Worm (Caenorhabditis elegans) whole organism, L1 larva: Measurements from ENCODE around the gene ZK809.5.
A peak's percentile ranks its signal among the peaks of the same experiment; 100 is the strongest.

Experiments used
- C34B4.2 ChIP-seq: sonication (generic microtip); optimal IDR thresholded peaks from 2 replicates; lab custom pipeline; 2017; ENCODE audit warnings: mild to moderate bottlenecking, missing genetic modification characterization, missing compliant biosample characterization
- aha-1 ChIP-seq: fragments of 150-350 bp; optimal IDR thresholded peaks from 2 replicates; lab custom pipeline; 2014; ENCODE audit warnings: missing biosample characterization, missing genetic modification characterization
- alr-1 ChIP-seq: fragments of 200-800 bp; sonication (Bioruptor generic); optimal IDR thresholded peaks from 2 replicates; lab custom pipeline; 2018; ENCODE audit warnings: borderline replicate concordance, mild to moderate bottlenecking, missing genetic modification characterization, missing compliant biosample characterization
- blmp-1 ChIP-seq: fragments of 150-350 bp; optimal IDR thresholded peaks from 2 replicates; lab custom pipeline; 2014; ENCODE audit warnings: missing biosample characterization, missing genetic modification characterization
- ceh-63 ChIP-seq: fragments of 200-800 bp; sonication (Bioruptor generic); optimal IDR thresholded peaks from 2 replicates; lab custom pipeline; 2018; ENCODE audit warnings: mild to moderate bottlenecking, missing genetic modification characterization, missing compliant biosample characterization
- ceh-88 ChIP-seq: fragments of 200-800 bp; sonication (Bioruptor generic); IDR thresholded peaks from 2 replicates; pipeline ENCODE4 v1.3.6; 2022; ENCODE audit warnings: missing genetic modification characterization, missing compliant biosample characterization
- ceh-90 ChIP-seq: sonication (generic microtip); optimal IDR thresholded peaks from 2 replicates; lab custom pipeline; 2016; ENCODE audit warnings: missing genetic modification characterization, missing compliant biosample characterization
- ces-1 ChIP-seq: fragments of 150-350 bp; optimal IDR thresholded peaks from 2 replicates; lab custom pipeline; 2014; ENCODE audit warnings: missing biosample characterization, missing genetic modification reagents, missing genetic modification characterization
- dpl-1 ChIP-seq, 3 experiments: fragments of 150-350 bp in 2 of 3; sonication (generic microtip) in 1 of 3; optimal IDR thresholded peaks; 2 replicates each; lab custom pipeline; 2014 to 2017; ENCODE audit warnings: missing biosample characterization in 3 of 3, missing genetic modification characterization in 3 of 3, missing genetic modification reagents in 3 of 3
- efl-1 ChIP-seq, 4 experiments: fragments of 150-350 bp; optimal IDR thresholded peaks in 3 of 4; peaks in 1 of 4; 1 replicate in 1 of 4; 2 replicates in 3 of 4; lab custom pipeline; 2014; ENCODE audit warnings: missing biosample characterization in 2 of 4, missing genetic modification characterization in 2 of 4, missing genetic modification reagents in 2 of 4
- efl-3 ChIP-seq: fragments of 200-800 bp; sonication (Bioruptor generic); optimal IDR thresholded peaks from 2 replicates; lab custom pipeline; 2018; ENCODE audit warnings: mild to moderate bottlenecking, missing genetic modification characterization, missing compliant biosample characterization
- egl-13 ChIP-seq: sonication (generic microtip); optimal IDR thresholded peaks from 2 replicates; lab custom pipeline; 2016; ENCODE audit warnings: missing genotype, missing genetic modification reagents, missing genetic modification characterization, missing compliant biosample characterization
- egl-27 ChIP-seq, 2 experiments: fragments of 150-350 bp in 1 of 2; sonication (generic microtip); optimal IDR thresholded peaks; 3 replicates each; lab custom pipeline; 2017 to 2018; ENCODE audit warnings: missing biosample characterization in 2 of 2, missing genetic modification characterization in 2 of 2, missing genetic modification reagents in 2 of 2
- ets-5 ChIP-seq: fragments of 200-800 bp; sonication (Bioruptor generic); IDR thresholded peaks from 2 replicates; pipeline ENCODE4 v1.3.6; 2022; ENCODE audit warnings: missing genetic modification characterization, missing compliant biosample characterization
- fkh-10 ChIP-seq: sonication (generic microtip); optimal IDR thresholded peaks from 2 replicates; lab custom pipeline; 2017; ENCODE audit warnings: missing biosample characterization, missing genetic modification reagents, missing genetic modification characterization
- fkh-4 ChIP-seq: sonication (generic microtip); optimal IDR thresholded peaks from 2 replicates; lab custom pipeline; 2016; ENCODE audit warnings: missing compliant biosample characterization, missing genetic modification characterization, borderline replicate concordance
- hlh-17 ChIP-seq: fragments of 200-800 bp; sonication (Bioruptor generic); optimal IDR thresholded peaks from 2 replicates; lab custom pipeline; 2018; ENCODE audit warnings: missing genetic modification characterization, mild to moderate bottlenecking, missing compliant biosample characterization, moderate library complexity, borderline replicate concordance
- hlh-4 ChIP-seq: sonication (generic microtip); optimal IDR thresholded peaks from 2 replicates; lab custom pipeline; 2016; ENCODE audit warnings: mild to moderate bottlenecking, missing genetic modification characterization, missing compliant biosample characterization
- hpl-2 ChIP-seq: fragments of 150-350 bp; optimal IDR thresholded peaks from 2 replicates; lab custom pipeline; 2014; ENCODE audit warnings: missing biosample characterization, missing genetic modification reagents, missing genetic modification characterization
- irx-1 ChIP-seq: sonication (generic microtip); optimal IDR thresholded peaks from 2 replicates; lab custom pipeline; 2016; ENCODE audit warnings: missing genetic modification characterization, missing compliant biosample characterization
- lin-13 ChIP-seq: fragments of 150-350 bp; optimal IDR thresholded peaks from 2 replicates; lab custom pipeline; 2014; ENCODE audit warnings: missing biosample characterization, missing genetic modification reagents, missing genetic modification characterization
- lin-14 ChIP-seq: fragments of 200-800 bp; sonication (Bioruptor generic); optimal IDR thresholded peaks from 2 replicates; lab custom pipeline; 2018; ENCODE audit warnings: mild to moderate bottlenecking, missing genetic modification characterization, moderate library complexity, missing compliant biosample characterization
- lin-15B ChIP-seq: fragments of 150-350 bp; sonication (generic microtip); optimal IDR thresholded peaks from 3 replicates; lab custom pipeline; 2014; ENCODE audit warnings: missing biosample characterization, missing genetic modification characterization
- lin-35 ChIP-seq, 2 experiments: fragments of 150-350 bp; optimal IDR thresholded peaks; 2 replicates each; lab custom pipeline; 2014; ENCODE audit warnings: missing biosample characterization in 2 of 2, missing genetic modification characterization in 2 of 2, missing genetic modification reagents in 2 of 2
- lsy-2 ChIP-seq, 2 experiments: fragments of 150-350 bp; optimal IDR thresholded peaks; 2 replicates each; lab custom pipeline; 2014; ENCODE audit warnings: missing biosample characterization in 2 of 2, missing genetic modification characterization in 2 of 2
- mab-9 ChIP-seq: fragments of 200-800 bp; sonication (Bioruptor generic); IDR thresholded peaks from 2 replicates; pipeline ENCODE4 v1.3.6; 2022; ENCODE audit warnings: missing genetic modification reagents, missing genetic modification characterization, missing compliant biosample characterization
- mep-1 ChIP-seq: fragments of 150-350 bp; optimal IDR thresholded peaks from 2 replicates; lab custom pipeline; 2014; ENCODE audit warnings: missing biosample characterization, missing genetic modification characterization
- nhr-11 ChIP-seq: fragments of 150-350 bp; optimal IDR thresholded peaks from 2 replicates; lab custom pipeline; 2014; ENCODE audit warnings: missing biosample characterization, missing genetic modification characterization
- nhr-12 ChIP-seq: sonication (generic microtip); optimal IDR thresholded peaks from 2 replicates; lab custom pipeline; 2017; ENCODE audit warnings: missing biosample characterization, missing genetic modification characterization
- nhr-237 ChIP-seq: fragments of 150-350 bp; optimal IDR thresholded peaks from 2 replicates; lab custom pipeline; 2014; ENCODE audit warnings: missing biosample characterization, missing genetic modification characterization
- nhr-28 ChIP-seq: fragments of 150-350 bp; optimal IDR thresholded peaks from 2 replicates; lab custom pipeline; 2014; ENCODE audit warnings: missing biosample characterization, missing genetic modification characterization
- nhr-71 ChIP-seq: sonication (generic microtip); optimal IDR thresholded peaks from 2 replicates; lab custom pipeline; 2016; ENCODE audit warnings: mild to moderate bottlenecking, missing genetic modification characterization, moderate library complexity, missing compliant biosample characterization
- nhr-76 ChIP-seq: sonication (generic microtip); optimal IDR thresholded peaks from 2 replicates; lab custom pipeline; 2017; ENCODE audit warnings: missing biosample characterization, missing genetic modification characterization
- nhr-85 ChIP-seq: sonication (generic microtip); peaks from one replicate; lab custom pipeline; 2016; ENCODE audit warnings: missing genetic modification characterization, inconsistent platforms, missing compliant biosample characterization
- pqm-1 ChIP-seq: sonication (generic microtip); optimal IDR thresholded peaks from 3 replicates; lab custom pipeline; 2017; ENCODE audit warnings: missing biosample characterization, missing genetic modification characterization
- skn-1 ChIP-seq: fragments of 150-350 bp; optimal IDR thresholded peaks from 2 replicates; lab custom pipeline; 2014; ENCODE audit warnings: missing biosample characterization, missing genetic modification characterization
- snpc-4 ChIP-seq: fragments of 150-350 bp; optimal IDR thresholded peaks from 2 replicates; lab custom pipeline; 2014; ENCODE audit warnings: missing biosample characterization, missing genetic modification characterization
- sup-37 ChIP-seq: fragments of 200-800 bp; sonication (Bioruptor generic); optimal IDR thresholded peaks from 2 replicates; lab custom pipeline; 2018; ENCODE audit warnings: mild to moderate bottlenecking, missing genetic modification characterization, missing compliant biosample characterization
- swsn-7 ChIP-seq: sonication (generic microtip); optimal IDR thresholded peaks from 2 replicates; lab custom pipeline; 2016; ENCODE audit warnings: missing genetic modification characterization, missing compliant biosample characterization
- unc-130 ChIP-seq: fragments of 150-350 bp; optimal IDR thresholded peaks from 2 replicates; lab custom pipeline; 2017; ENCODE audit warnings: missing biosample characterization, missing genetic modification characterization, inconsistent platforms
- unc-98 ChIP-seq: fragments of 200-800 bp; sonication (Bioruptor generic); IDR thresholded peaks from 2 replicates; pipeline ENCODE4 v1.3.6; 2022; ENCODE audit warnings: missing genetic modification characterization, missing compliant biosample characterization
- xbp-1 ChIP-seq: sonication (generic microtip); optimal IDR thresholded peaks from 2 replicates; lab custom pipeline; 2016; ENCODE audit warnings: missing genetic modification characterization, missing compliant biosample characterization
- ztf-4 ChIP-seq: fragments of 150-350 bp; optimal IDR thresholded peaks from 2 replicates; lab custom pipeline; 2014; ENCODE audit warnings: missing biosample characterization, missing genetic modification characterization

The ZK809.5 gene

ce11 chrIV:11656144-11656780 lies at the start of gene ZK809.5:
TSS of gene ZK809.5 (plus strand) at chrIV:11656730.
- TF ChIP-seq efl-1 (optimal IDR thresholded peaks at IDR 0.05; lab: Kevin White, UChicago) = no peak
- TF ChIP-seq efl-1 (GFP tag; optimal IDR thresholded peaks at IDR 0.05 in 1 of 2; lab: Kevin White, UChicago) = peak in 1 of 2 experiments; percentile 72
- TF ChIP-seq lin-35 (GFP tag; optimal IDR thresholded peaks at IDR 0.05; lab: Kevin White, UChicago) = peak in 1 of 2 experiments; percentile 10
- TF ChIP-seq snpc-4 (tag; lab: Kevin White, UChicago) = no peak
- no peak for TF ChIP-seq fkh-10 (GFP tag; lab: Kevin White, UChicago)
- TF ChIP-seq nhr-28 (tag; lab: Kevin White, UChicago) = no peak
- TF ChIP-seq xbp-1 (tag; lab: Kevin White, UChicago) = no peak
- no peak for TF ChIP-seq nhr-11
- no peak for TF ChIP-seq unc-130
- TF ChIP-seq unc-98 = no peak
- TF ChIP-seq lin-14 (GFP tag; lab: Kevin White, UChicago) = no peak
- TF ChIP-seq hlh-4 (tag; lab: Kevin White, UChicago) = no peak
- no peak for TF ChIP-seq ceh-63 (GFP tag; lab: Kevin White, UChicago)
- TF ChIP-seq irx-1 (tag; lab: Kevin White, UChicago) = no peak
- peak in 1 of 3 experiments; percentile 20 for TF ChIP-seq dpl-1 (GFP tag; optimal IDR thresholded peaks at IDR 0.05; lab: Kevin White, UChicago)
- TF ChIP-seq efl-3 = no peak
- TF ChIP-seq nhr-71 (tag; lab: Kevin White, UChicago) = peak; percentile 0
- TF ChIP-seq mab-9 = no peak
- TF ChIP-seq ztf-4 (tag; lab: Kevin White, UChicago) = no peak
- TF ChIP-seq fkh-4 (tag; lab: Kevin White, UChicago) = no peak
- TF ChIP-seq lin-15B (tag; lab: Kevin White, UChicago) = no peak
- TF ChIP-seq aha-1 (tag; lab: Kevin White, UChicago) = no peak
- TF ChIP-seq skn-1 = peak; percentile 13
- TF ChIP-seq hpl-2 (GFP tag; lab: Kevin White, UChicago) = no peak
- TF ChIP-seq mep-1 (tag; lab: Kevin White, UChicago) = no peak
- no peak for TF ChIP-seq ceh-90
- no peak for TF ChIP-seq lin-13 (GFP tag; lab: Kevin White, UChicago)
- TF ChIP-seq pqm-1 (tag; lab: Kevin White, UChicago) = no peak
- TF ChIP-seq nhr-76 (tag; lab: Kevin White, UChicago) = no peak
- TF ChIP-seq lsy-2 (tag; optimal IDR thresholded peaks at IDR 0.05; lab: Kevin White, UChicago) = peak in 1 of 2 experiments; percentile 41
- no peak for TF ChIP-seq ces-1 (GFP tag; lab: Kevin White, UChicago)
- TF ChIP-seq blmp-1 (tag; lab: Kevin White, UChicago) = peak; percentile 24
- no peak for TF ChIP-seq egl-13

- TF ChIP-seq mab-9 (0 out of 2 replicates have a peak, but pooled peaks have one; percentile 12), ets-5 (GFP tag; lab: Robert Waterston, UW) (0 out of 2 replicates have a peak, but pooled peaks have one; percentile 56)
Observed at ce11 chrIV:11616543-11616942, 40.0 kb upstream of the ZK809.5 start.

ce11 chrIV:11620909-11621308 lies 35.6 kb upstream of the ZK809.5 start, which contains the start of gene dsl-5:
TSS of gene dsl-5 (minus strand) at chrIV:11621009.
- no peak for TF ChIP-seq egl-27 (tag; optimal IDR thresholded peaks at IDR 0.05; lab: Kevin White, UChicago)
- TF ChIP-seq nhr-85 = peak; percentile 61
- TF ChIP-seq, all 84 proteins: peak for 1

ce11 chrIV:11622336-11622735 lies 34.2 kb upstream of the ZK809.5 start:
- TF ChIP-seq hpl-2 (GFP tag; lab: Kevin White, UChicago) = no peak
- no peak for TF ChIP-seq xbp-1 (tag; lab: Kevin White, UChicago)
- TF ChIP-seq swsn-7 (tag; lab: Kevin White, UChicago) = no peak
- no peak for TF ChIP-seq ceh-88
- no peak for TF ChIP-seq alr-1 (tag; lab: Kevin White, UChicago)
- no peak for TF ChIP-seq nhr-12
- no peak for TF ChIP-seq aha-1 (tag; lab: Kevin White, UChicago)
- no peak for TF ChIP-seq hlh-17
- no peak for TF ChIP-seq lin-15B (tag; lab: Kevin White, UChicago)
- TF ChIP-seq nhr-237 = no peak
- TF ChIP-seq nhr-71 (tag; lab: Kevin White, UChicago) = no peak
- no peak for TF ChIP-seq C34B4.2 (tag; lab: Kevin White, UChicago)
- no peak for TF ChIP-seq mep-1 (tag; lab: Kevin White, UChicago)
- TF ChIP-seq sup-37 (GFP tag; lab: Kevin White, UChicago) = no peak
